In genomic region chrII:7860221-7860928, ce11 we compare ENCODE assay signal across 1 worm cellular context.
A peak's percentile ranks its signal among the peaks of the same experiment; 100 is the strongest.
TF ChIP-seq lines count a peak whose summit lies in the region.

Gene lin-5, plus strand, starts transcription at chrII:7860574.

TF ChIP-seq in whole organism, L4 larva, 104 proteins besides CTCF, POLR2A, EP300 and RAD21 (continued from another document):
- TF ChIP-seq ama-1 (optimal IDR thresholded peaks at IDR 0.05; lab: Kevin White, UChicago) (no peak), ZK546.5 (tag; optimal IDR thresholded peaks at IDR 0.05; lab: Kevin White, UChicago) (no peak), daf-12 (tag; optimal IDR thresholded peaks at IDR 0.05; lab: Kevin White, UChicago) (no peak), F10B5.3 (tag; optimal IDR thresholded peaks at IDR 0.05; lab: Kevin White, UChicago) (no peak), php-3 (GFP tag; IDR thresholded peaks at IDR 0.05; lab: Robert Waterston, UW) (no peak), D1046.2 (GFP tag; IDR thresholded peaks at IDR 0.05; lab: Robert Waterston, UW) (no peak), lin-1 (GFP tag; IDR thresholded peaks at IDR 0.05; lab: Robert Waterston, UW) (no peak), R02D3.7 (tag; optimal IDR thresholded peaks at IDR 0.05; lab: Kevin White, UChicago) (no peak), zip-11 (GFP tag; IDR thresholded peaks at IDR 0.05; lab: Robert Waterston, UW) (no peak), hlh-30 (tag; optimal IDR thresholded peaks at IDR 0.05; lab: Kevin White, UChicago; ENCODE audit: insufficient read depth) (peak; percentile 53), lin-38 (GFP tag; IDR thresholded peaks at IDR 0.05; lab: Robert Waterston, UW) (peak; percentile 63), tag-97 (GFP tag; IDR thresholded peaks at IDR 0.05; lab: Robert Waterston, UW) (no peak), gei-8 (GFP tag; optimal IDR thresholded peaks at IDR 0.05; lab: Kevin White, UChicago) (no peak), daf-16 (GFP tag; optimal IDR thresholded peaks at IDR 0.05; lab: Kevin White, UChicago) (no peak), daf-16 (tag; optimal IDR thresholded peaks at IDR 0.05; lab: Kevin White, UChicago) (peak; percentile 25), mep-1 (tag; optimal IDR thresholded peaks at IDR 0.05; lab: Kevin White, UChicago) (peak; percentile 67), nhr-48 (tag; optimal IDR thresholded peaks at IDR 0.05; lab: Kevin White, UChicago) (no peak), F37D6.2 (tag; optimal IDR thresholded peaks at IDR 0.05; lab: Kevin White, UChicago) (peak; percentile 16), nhr-10 (tag; optimal IDR thresholded peaks at IDR 0.05; lab: Kevin White, UChicago) (no peak), fkh-10 (GFP tag; optimal IDR thresholded peaks at IDR 0.05; lab: Kevin White, UChicago) (peak; percentile 9), nhr-102 (tag; optimal IDR thresholded peaks at IDR 0.05; lab: Kevin White, UChicago) (no peak), dve-1 (tag; optimal IDR thresholded peaks at IDR 0.05; lab: Kevin White, UChicago; ENCODE audit: insufficient read depth) (peak; percentile 4), hlh-11 (tag; optimal IDR thresholded peaks at IDR 0.05; lab: Kevin White, UChicago) (no peak), aly-2 (tag; optimal IDR thresholded peaks at IDR 0.05; lab: Kevin White, UChicago) (no peak), lin-39 (tag; optimal IDR thresholded peaks at IDR 0.05; lab: Kevin White, UChicago) (no peak), mes-2 (tag; optimal IDR thresholded peaks at IDR 0.05; lab: Kevin White, UChicago; ENCODE audit: poor library complexity, severe bottlenecking) (peak; percentile 70), T26A8.4 (GFP tag; IDR thresholded peaks at IDR 0.05; lab: Robert Waterston, UW) (no peak), T20F7.1 (GFP tag; optimal IDR thresholded peaks at IDR 0.05; lab: Kevin White, UChicago) (peak; percentile 58), nhr-42 (GFP tag; IDR thresholded peaks at IDR 0.05; lab: Robert Waterston, UW) (no peak), Y105C5A.15 (GFP tag; IDR thresholded peaks at IDR 0.05; lab: Robert Waterston, UW) (no peak), Y48G9A.11 (GFP tag; IDR thresholded peaks at IDR 0.05; lab: Robert Waterston, UW) (peak; percentile 38; the same call in 1 of the 2 replicates), zag-1 (tag; optimal IDR thresholded peaks at IDR 0.05; lab: Kevin White, UChicago) (no peak), zfp-3 (GFP tag; conservative IDR thresholded peaks at IDR 0.05; lab: Robert Waterston, UW) (no peak), F44E2.7 (GFP tag; IDR thresholded peaks at IDR 0.05; lab: Robert Waterston, UW) (no peak), arid-1 (GFP tag; conservative IDR thresholded peaks at IDR 0.05; lab: Robert Waterston, UW) (no peak; the same call in 1 of the 2 replicates), nhr-11 (tag; optimal IDR thresholded peaks at IDR 0.05; lab: Kevin White, UChicago) (peak; percentile 36), egl-27 (tag; optimal IDR thresholded peaks at IDR 0.05; lab: Kevin White, UChicago) (no peak), unc-130 (GFP tag; optimal IDR thresholded peaks at IDR 0.05; lab: Kevin White, UChicago) (peak; percentile 74), cey-2 (tag; optimal IDR thresholded peaks at IDR 0.05; lab: Kevin White, UChicago; ENCODE audit: borderline replicate concordance, insufficient read depth) (no peak), daf-8 (GFP tag; IDR thresholded peaks at IDR 0.05; lab: Robert Waterston, UW) (no peak), ztf-7 (tag; optimal IDR thresholded peaks at IDR 0.05; lab: Kevin White, UChicago) (no peak), unc-62 (GFP tag; optimal IDR thresholded peaks at IDR 0.05 in 1 of 2; lab: Kevin White, UChicago) (peak in 1 of 2 experiments; percentile 91), unc-62 (tag; optimal IDR thresholded peaks at IDR 0.05; lab: Kevin White, UChicago) (no peak), rbr-2 (tag; optimal IDR thresholded peaks at IDR 0.05; lab: Kevin White, UChicago) (peak; percentile 45), snpc-1.2 (GFP tag; IDR thresholded peaks at IDR 0.05; lab: Robert Waterston, UW) (no peak), ceh-32 (tag; optimal IDR thresholded peaks at IDR 0.05; lab: Kevin White, UChicago; ENCODE audit: poor library complexity) (no peak), lin-15B (tag; optimal IDR thresholded peaks at IDR 0.05; lab: Kevin White, UChicago) (no peak), aha-1 (tag; lab: Kevin White, UChicago) (peak; percentile 94)
